Worm (Caenorhabditis elegans) whole organism, L4 larva: Measurements from ENCODE around the gene C09E8.1.
A peak's percentile ranks its signal among the peaks of the same experiment; 100 is the strongest.

Source experiments
- F26F4.8 ChIP-seq: fragments of 200-800 bp; sonication (Bioruptor generic); conservative IDR thresholded peaks from 2 replicates; pipeline ENCODE4 v1.3.6; 2022; ENCODE audit warnings: missing genetic modification characterization, missing compliant biosample characterization
- F49E8.2 ChIP-seq: sonication (generic microtip); optimal IDR thresholded peaks from 2 replicates; lab custom pipeline; 2016; ENCODE audit warnings: missing compliant biosample characterization, mild to moderate bottlenecking, missing genetic modification characterization, borderline replicate concordance
- Y105C5A.15 ChIP-seq: fragments of 200-800 bp; sonication (Bioruptor generic); IDR thresholded peaks from 2 replicates; pipeline ENCODE4 v1.3.6; 2022; ENCODE audit warnings: missing genetic modification characterization, missing compliant biosample characterization
- Y48G9A.11 ChIP-seq: fragments of 200-800 bp; sonication (Bioruptor generic); IDR thresholded peaks from 2 replicates; pipeline ENCODE4 v1.3.6; 2022; ENCODE audit warnings: missing genetic modification reagents, missing genetic modification characterization, missing compliant biosample characterization
- ZK337.2 ChIP-seq: fragments of 200-800 bp; sonication (Bioruptor generic); IDR thresholded peaks from 2 replicates; pipeline ENCODE4 v1.3.6; 2022; ENCODE audit warnings: missing genetic modification reagents, missing genetic modification characterization, missing compliant biosample characterization
- aha-1 ChIP-seq: fragments of 150-350 bp; peaks from one replicate; lab custom pipeline; 2014; ENCODE audit warnings: missing biosample characterization, missing genetic modification characterization
- arid-1 ChIP-seq: fragments of 200-800 bp; sonication (Bioruptor generic); conservative IDR thresholded peaks from 2 replicates; pipeline ENCODE4 v1.3.6; 2022; ENCODE audit warnings: missing genetic modification reagents, missing genetic modification characterization, missing compliant biosample characterization
- ceh-28 ChIP-seq: fragments of 150-350 bp; optimal IDR thresholded peaks from 2 replicates; lab custom pipeline; 2014; ENCODE audit warnings: missing biosample characterization, missing genetic modification reagents, missing genetic modification characterization
- daf-16 ChIP-seq, 3 experiments: sonication (generic microtip); optimal IDR thresholded peaks; 2 replicates each; lab custom pipeline; 2016 to 2017; ENCODE audit warnings: missing genetic modification characterization in 3 of 3, missing genetic modification reagents in 3 of 3, mild to moderate bottlenecking in 2 of 3, missing compliant biosample characterization in 2 of 3, missing biosample characterization in 1 of 3, moderate library complexity in 1 of 3
- dmd-8 ChIP-seq: fragments of 200-800 bp; sonication (Bioruptor generic); IDR thresholded peaks from 2 replicates; pipeline ENCODE4 v1.3.6; 2022; ENCODE audit warnings: missing genetic modification characterization, missing compliant biosample characterization
- dmd-9 ChIP-seq: fragments of 200-800 bp; sonication (Bioruptor generic); IDR thresholded peaks from 2 replicates; pipeline ENCODE4 v1.3.6; 2022; ENCODE audit warnings: missing genetic modification reagents, missing genetic modification characterization, missing compliant biosample characterization
- dpl-1 ChIP-seq: fragments of 150-350 bp; optimal IDR thresholded peaks from 2 replicates; lab custom pipeline; 2014; ENCODE audit warnings: missing biosample characterization, missing genetic modification reagents, missing genetic modification characterization
- duxl-1 ChIP-seq: sonication (generic microtip); optimal IDR thresholded peaks from 2 replicates; lab custom pipeline; 2016; ENCODE audit warnings: mild to moderate bottlenecking, missing genetic modification characterization, moderate library complexity, missing compliant biosample characterization; ENCODE audit not compliant: poor library complexity
- fkh-10 ChIP-seq: fragments of 150-350 bp; optimal IDR thresholded peaks from 2 replicates; lab custom pipeline; 2014; ENCODE audit warnings: missing biosample characterization, missing genetic modification reagents, missing genetic modification characterization
- jun-1 ChIP-seq: fragments of 150-350 bp; optimal IDR thresholded peaks from 2 replicates; lab custom pipeline; 2014; ENCODE audit warnings: missing biosample characterization, missing genetic modification reagents, missing genetic modification characterization
- lin-15B ChIP-seq: fragments of 150-350 bp; sonication (generic microtip); optimal IDR thresholded peaks from 3 replicates; lab custom pipeline; 2014; ENCODE audit warnings: missing biosample characterization, missing genetic modification characterization
- lin-38 ChIP-seq: fragments of 200-800 bp; sonication (Bioruptor generic); IDR thresholded peaks from 2 replicates; pipeline ENCODE4 v1.3.6; 2022; ENCODE audit warnings: missing genetic modification reagents, missing genetic modification characterization, missing compliant biosample characterization
- lir-3 ChIP-seq: sonication (generic microtip); optimal IDR thresholded peaks from 2 replicates; lab custom pipeline; 2016; ENCODE audit warnings: mild to moderate bottlenecking, missing genetic modification characterization, missing compliant biosample characterization
- madf-9 ChIP-seq: fragments of 200-800 bp; sonication (Bioruptor generic); conservative IDR thresholded peaks from 2 replicates; pipeline ENCODE4 v1.3.6; 2022; ENCODE audit warnings: missing genetic modification reagents, missing genetic modification characterization, missing compliant biosample characterization
- mes-2 ChIP-seq: sonication (generic microtip); optimal IDR thresholded peaks from 2 replicates; lab custom pipeline; 2016; ENCODE audit warnings: missing genotype, mild to moderate bottlenecking, missing genetic modification characterization, missing compliant biosample characterization; ENCODE audit not compliant: poor library complexity, severe bottlenecking
- nhr-11 ChIP-seq: fragments of 150-350 bp; optimal IDR thresholded peaks from 2 replicates; lab custom pipeline; 2014; ENCODE audit warnings: missing biosample characterization, missing genetic modification characterization
- nhr-77 ChIP-seq: fragments of 150-350 bp; optimal IDR thresholded peaks from 2 replicates; lab custom pipeline; 2014; ENCODE audit warnings: missing biosample characterization, missing genetic modification characterization
- pqm-1 ChIP-seq: sonication (generic microtip); optimal IDR thresholded peaks from 2 replicates; lab custom pipeline; 2017; ENCODE audit warnings: missing biosample characterization, missing genetic modification characterization
- rbr-2 ChIP-seq: sonication (generic microtip); optimal IDR thresholded peaks from 2 replicates; lab custom pipeline; 2016; ENCODE audit warnings: missing genotype, missing genetic modification characterization, missing compliant biosample characterization
- sdz-12 ChIP-seq: fragments of 200-800 bp; sonication (Bioruptor generic); optimal IDR thresholded peaks from 2 replicates; lab custom pipeline; 2018; ENCODE audit warnings: mild to moderate bottlenecking, missing genetic modification characterization, missing compliant biosample characterization
- set-16 ChIP-seq: fragments of 200-800 bp; sonication (Bioruptor generic); IDR thresholded peaks from 2 replicates; pipeline ENCODE4 v1.3.6; 2022; ENCODE audit warnings: missing genetic modification reagents, missing genetic modification characterization, missing compliant biosample characterization
- snpc-1.2 ChIP-seq: fragments of 200-800 bp; sonication (Bioruptor generic); IDR thresholded peaks from 2 replicates; pipeline ENCODE4 v1.3.6; 2022; ENCODE audit warnings: missing genetic modification reagents, missing genetic modification characterization, missing compliant biosample characterization
- tag-97 ChIP-seq: fragments of 200-800 bp; sonication (Bioruptor generic); IDR thresholded peaks from 2 replicates; pipeline ENCODE4 v1.3.6; 2022; ENCODE audit warnings: missing genetic modification characterization, missing compliant biosample characterization
- unc-62 ChIP-seq, 3 experiments: fragments of 150-350 bp in 1 of 3; sonication (generic microtip); optimal IDR thresholded peaks in 2 of 3; peaks in 1 of 3; 1 replicate in 1 of 3; 2 replicates in 2 of 3; lab custom pipeline; 2014 to 2017; ENCODE audit warnings: missing biosample characterization in 3 of 3, missing genetic modification characterization in 3 of 3, missing genetic modification reagents in 3 of 3, missing genotype in 1 of 3
- vab-7 ChIP-seq: fragments of 200-800 bp; sonication (Bioruptor generic); IDR thresholded peaks from 2 replicates; pipeline ENCODE4 v1.3.6; 2022; ENCODE audit warnings: missing genetic modification reagents, missing genetic modification characterization, missing compliant biosample characterization
- zfp-3 ChIP-seq: fragments of 200-800 bp; sonication (Bioruptor generic); conservative IDR thresholded peaks from 2 replicates; pipeline ENCODE4 v1.3.6; 2022; ENCODE audit warnings: missing genetic modification reagents, missing genetic modification characterization, missing compliant biosample characterization
- ztf-11 ChIP-seq: fragments of 150-350 bp; optimal IDR thresholded peaks from 2 replicates; lab custom pipeline; 2014; ENCODE audit warnings: missing biosample characterization, missing genetic modification characterization

The C09E8.1 gene

DNA sequence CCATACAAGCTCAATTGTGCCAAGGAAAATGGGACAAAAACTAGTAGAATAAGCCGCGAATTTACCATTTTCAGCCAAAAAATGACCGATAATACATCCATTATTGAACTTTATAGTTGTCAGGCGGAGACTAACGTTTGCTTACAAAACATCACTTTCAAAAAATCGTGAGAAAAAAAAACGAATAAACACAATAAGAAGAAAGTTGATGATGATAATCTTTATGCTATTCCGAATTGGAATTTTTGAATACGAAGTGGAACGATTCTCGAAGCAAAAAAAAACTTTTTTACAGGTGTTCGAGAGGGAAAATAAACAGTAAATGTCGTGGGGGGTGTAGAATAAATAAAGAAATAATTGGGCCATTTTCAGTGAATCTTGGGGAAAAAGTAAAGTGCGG lies 21.3 kb downstream of the C09E8.1 start, which contains the start of gene W08F4.7:
TSS of gene W08F4.7 (minus strand) at position 101 of the 400 bp plus-strand sequence.
- TF ChIP-seq lin-38 (GFP tag; lab: Robert Waterston, UW) = peak; percentile 52
- TF ChIP-seq tag-97 (GFP tag; lab: Robert Waterston, UW) = no peak
- no peak for TF ChIP-seq jun-1
- no peak for TF ChIP-seq daf-16 (GFP tag; optimal IDR thresholded peaks at IDR 0.05; lab: Kevin White, UChicago)
- peak; percentile 0 for TF ChIP-seq daf-16 (tag; optimal IDR thresholded peaks at IDR 0.05; lab: Kevin White, UChicago)

DNA sequence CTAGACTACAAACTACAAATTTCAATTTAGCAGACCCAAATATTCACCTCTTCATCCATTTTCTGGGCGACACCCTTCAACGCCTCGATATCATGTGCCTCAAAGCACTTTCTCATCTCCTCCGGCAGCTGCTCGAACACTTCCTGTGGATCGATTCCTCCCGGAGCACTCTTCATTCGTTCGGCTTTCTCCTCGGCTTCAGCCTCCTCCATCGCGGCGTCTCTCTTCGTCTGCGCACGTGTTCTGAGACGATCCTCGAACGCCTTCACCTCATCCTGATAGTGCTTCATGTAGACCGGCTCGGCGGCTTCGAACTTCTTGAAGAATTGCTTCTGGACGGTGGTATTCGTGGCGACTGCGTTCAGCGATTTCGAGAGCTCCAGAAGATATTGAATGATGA lies 22.5 kb downstream of the C09E8.1 start:
- TF ChIP-seq lin-38 (GFP tag; lab: Robert Waterston, UW) = 0 out of 2 replicates have a peak, but pooled peaks have one; percentile 2
- TF ChIP-seq F26F4.8 (GFP tag; lab: Robert Waterston, UW) = no peak
- 0 out of 2 replicates have a peak, but pooled peaks have one; percentile 26 for TF ChIP-seq dmd-9 (GFP tag; lab: Robert Waterston, UW)
- TF ChIP-seq pqm-1 (tag; lab: Kevin White, UChicago) = no peak
- TF ChIP-seq unc-62 (GFP tag; optimal IDR thresholded peaks at IDR 0.05 in 1 of 2; lab: Kevin White, UChicago) = no peak
- TF ChIP-seq unc-62 (tag; optimal IDR thresholded peaks at IDR 0.05; lab: Kevin White, UChicago) = no peak
- peak; percentile 77 for TF ChIP-seq set-16

DNA sequence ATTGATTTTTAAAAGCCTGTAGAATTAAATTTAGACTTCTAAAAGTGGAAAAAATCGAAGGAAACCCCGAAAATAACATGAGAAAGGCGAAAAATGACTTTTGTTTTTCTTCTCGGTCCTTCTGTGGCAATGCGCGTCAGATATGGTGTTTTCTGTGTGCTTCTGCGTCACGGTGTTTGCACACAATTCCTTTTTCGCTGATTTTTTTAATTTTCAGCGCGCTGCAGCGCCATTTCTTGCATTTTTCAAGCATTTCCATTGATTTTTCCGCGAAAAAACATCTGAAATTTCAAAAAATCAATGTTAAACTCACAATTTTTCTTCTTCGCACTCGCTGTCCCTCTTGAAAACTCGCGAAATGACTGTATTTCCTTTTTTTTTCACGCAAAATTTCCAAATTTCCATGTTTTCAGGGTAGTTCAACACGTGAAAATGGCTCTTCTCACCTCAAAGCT lies 23.9 kb downstream of the C09E8.1 start, which contains the start of the genes cdc-37 and W08F4.3:
TSS of gene cdc-37 (minus strand) at position 405 of the 455 bp plus-strand sequence.
TSS of gene W08F4.3 (plus strand) at position 414 of the 455 bp plus-strand sequence.
- TF ChIP-seq mes-2 (tag; lab: Kevin White, UChicago) (peak; percentile 51), lir-3 (tag; lab: Kevin White, UChicago) (no peak), zfp-3 (GFP tag; lab: Robert Waterston, UW) (no peak), vab-7 (GFP tag; lab: Robert Waterston, UW) (no peak), dpl-1 (GFP tag; lab: Kevin White, UChicago) (peak; percentile 8), nhr-11 (no peak), F49E8.2 (no peak), set-16 (no peak), lin-38 (GFP tag; lab: Robert Waterston, UW) (peak; percentile 60), arid-1 (GFP tag; lab: Robert Waterston, UW) (no peak), Y48G9A.11 (GFP tag; lab: Robert Waterston, UW) (peak; percentile 43; the same call in 1 of the 2 replicates)

DNA sequence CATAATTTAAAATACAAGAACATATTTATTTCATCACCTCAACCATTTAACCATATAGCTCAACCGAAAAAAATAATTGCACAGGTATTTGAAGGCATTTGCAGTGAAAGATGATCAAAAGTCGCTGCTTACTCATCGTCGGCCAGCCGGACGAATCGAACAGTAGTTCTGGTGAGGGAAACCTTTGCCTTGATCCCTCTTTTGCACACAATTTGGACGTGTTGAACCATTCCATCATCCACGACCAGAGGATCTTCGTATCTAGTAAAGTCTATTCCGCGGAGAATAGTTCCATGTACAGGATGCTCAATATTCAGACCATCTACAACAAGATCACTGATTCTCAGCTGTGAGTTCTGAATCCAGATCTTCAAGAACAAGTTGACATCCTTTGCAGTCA lies 25.7 kb downstream of the C09E8.1 start:
- 0 out of 2 replicates have a peak, but pooled peaks have one; percentile 39 for TF ChIP-seq snpc-1.2 (GFP tag; lab: Robert Waterston, UW)
- peak; percentile 41 for TF ChIP-seq lin-38 (GFP tag; lab: Robert Waterston, UW)
- no peak for TF ChIP-seq madf-9 (GFP tag; lab: Robert Waterston, UW)
- peak; percentile 63; the same call in 1 of the 2 replicates for TF ChIP-seq dmd-8 (GFP tag; lab: Robert Waterston, UW)
- TF ChIP-seq aha-1 (tag; lab: Kevin White, UChicago) = no peak
- no peak for TF ChIP-seq sdz-12 (GFP tag; lab: Kevin White, UChicago)
- no peak for TF ChIP-seq Y105C5A.15
- no peak for TF ChIP-seq dpl-1 (GFP tag; lab: Kevin White, UChicago)
- no peak for TF ChIP-seq nhr-77 (tag; lab: Kevin White, UChicago)
- TF ChIP-seq ZK337.2 (GFP tag; lab: Robert Waterston, UW) = no peak
- TF ChIP-seq duxl-1 (tag; lab: Kevin White, UChicago) = peak; percentile 24
- no peak for TF ChIP-seq ztf-11 (tag; lab: Kevin White, UChicago)
- TF ChIP-seq F49E8.2 = peak; percentile 46
- TF ChIP-seq rbr-2 = no peak
- no peak for TF ChIP-seq lin-15B
- no peak for TF ChIP-seq fkh-10 (GFP tag; lab: Kevin White, UChicago)
- TF ChIP-seq ceh-28 (tag; lab: Kevin White, UChicago) = no peak
